Worm (Caenorhabditis elegans) whole organism, late embryonic: ENCODE measurements around the gene unc-82.

ENCODE experiments used
- C38D4.7 ChIP-seq: fragments of 200-800 bp; sonication (Bioruptor generic); optimal IDR thresholded peaks from 2 replicates; lab custom pipeline; 2018; ENCODE audit warnings: mild to moderate bottlenecking, missing genetic modification characterization, moderate library complexity, missing compliant biosample characterization
- K09A11.1 ChIP-seq: sonication (generic microtip); optimal IDR thresholded peaks from 2 replicates; lab custom pipeline; 2017; ENCODE audit warnings: antibody characterized with exemption, mild to moderate bottlenecking, missing genetic modification characterization, missing compliant biosample characterization; ENCODE audit not compliant: insufficient read depth
- ama-1 ChIP-seq: fragments of 150-350 bp; optimal IDR thresholded peaks from 2 replicates; lab custom pipeline; 2014
- ceh-18 ChIP-seq: sonication (generic microtip); optimal IDR thresholded peaks from 2 replicates; lab custom pipeline; 2016; ENCODE audit warnings: missing genetic modification characterization, missing compliant biosample characterization
- ceh-2 ChIP-seq: sonication (generic microtip); optimal IDR thresholded peaks from 2 replicates; lab custom pipeline; 2016; ENCODE audit warnings: missing genotype, missing genetic modification characterization, missing compliant biosample characterization
- che-1 ChIP-seq: sonication (generic microtip); optimal IDR thresholded peaks from 2 replicates; lab custom pipeline; 2016; ENCODE audit warnings: mild to moderate bottlenecking, missing genetic modification characterization, missing compliant biosample characterization
- elt-2 ChIP-seq: sonication (generic microtip); optimal IDR thresholded peaks from 2 replicates; lab custom pipeline; 2016; ENCODE audit warnings: missing genetic modification reagents, missing genetic modification characterization, missing compliant biosample characterization
- ets-4 ChIP-seq: sonication (generic microtip); optimal IDR thresholded peaks from 2 replicates; lab custom pipeline; 2016; ENCODE audit warnings: missing genetic modification characterization, missing compliant biosample characterization
- fax-1 ChIP-seq: sonication (generic microtip); optimal IDR thresholded peaks from 2 replicates; lab custom pipeline; 2016; ENCODE audit warnings: missing genotype, missing genetic modification characterization, missing compliant biosample characterization
- gmeb-2 ChIP-seq: sonication (generic microtip); optimal IDR thresholded peaks from 2 replicates; lab custom pipeline; 2016; ENCODE audit warnings: missing genetic modification characterization, inconsistent platforms, missing compliant biosample characterization
- hlh-6 ChIP-seq: sonication (generic microtip); optimal IDR thresholded peaks from 2 replicates; lab custom pipeline; 2016; ENCODE audit warnings: missing genotype, missing genetic modification characterization, missing compliant biosample characterization
- pha-4 ChIP-seq: fragments of 150-350 bp; optimal IDR thresholded peaks from 2 replicates; lab custom pipeline; 2018; ENCODE audit warnings: missing biosample characterization, missing genetic modification reagents, missing genetic modification characterization

DNA sequence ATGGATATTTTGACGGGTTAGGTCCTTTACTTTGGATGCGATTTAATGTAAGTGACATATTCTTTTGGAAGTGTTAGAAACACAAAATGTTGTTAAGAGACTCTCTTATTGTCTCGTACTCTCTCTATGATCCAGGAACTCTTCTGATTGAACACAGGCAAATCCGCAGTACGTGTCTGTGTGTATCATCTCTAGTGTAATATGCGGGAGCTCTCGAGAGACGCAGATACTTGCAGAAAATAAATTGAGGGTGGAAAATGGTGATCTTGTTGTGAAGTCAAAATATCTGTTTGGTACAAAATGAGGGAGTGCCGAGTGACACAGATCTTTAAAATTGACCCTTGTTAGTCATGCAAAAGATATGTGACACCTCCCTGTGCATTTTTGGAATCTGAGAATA is 17.6 kb upstream of the unc-82 start:
- TF ChIP-seq C38D4.7 (no peak), ets-4 (tag; lab: Kevin White, UChicago) (no peak), ceh-18 (tag; lab: Kevin White, UChicago) (no peak), hlh-6 (tag; lab: Kevin White, UChicago) (no peak), gmeb-2 (no peak), ceh-2 (tag; lab: Kevin White, UChicago) (no peak), che-1 (tag; lab: Kevin White, UChicago) (no peak), elt-2 (tag; lab: Kevin White, UChicago) (no peak), pha-4 (tag; lab: Kevin White, UChicago) (no peak), fax-1 (tag; lab: Kevin White, UChicago) (no peak), K09A11.1 (tag; lab: Kevin White, UChicago) (no peak), ama-1 (lab: Kevin White, UChicago) (no peak)
